Fruit fly (Drosophila melanogaster) Kc167 (cell line): ENCODE results near the gene CG5646.

Source experiments
- Myc ChIP-seq: fragments of >200 bp; optimal IDR thresholded peaks from 2 replicates; lab custom pipeline; 2017; ENCODE audit warnings: missing external identifiers
- Sin3A ChIP-seq: fragments of >200 bp; optimal IDR thresholded peaks from 2 replicates; lab custom pipeline; 2018; ENCODE audit warnings: missing external identifiers
- h ChIP-seq: fragments of >200 bp; optimal IDR thresholded peaks from 3 replicates; lab custom pipeline; 2018; ENCODE audit warnings: missing external identifiers
- insv ChIP-seq: fragments of >200 bp; optimal IDR thresholded peaks from 3 replicates; lab custom pipeline; 2018; ENCODE audit warnings: missing external identifiers
- psq ChIP-seq: fragments of >200 bp; optimal IDR thresholded peaks from 2 replicates; lab custom pipeline; 2017; ENCODE audit warnings: missing external identifiers
- ttk ChIP-seq: sonication (Bioruptor generic); optimal IDR thresholded peaks from 2 replicates; lab custom pipeline; 2017; ENCODE audit warnings: missing external identifiers

DNA sequence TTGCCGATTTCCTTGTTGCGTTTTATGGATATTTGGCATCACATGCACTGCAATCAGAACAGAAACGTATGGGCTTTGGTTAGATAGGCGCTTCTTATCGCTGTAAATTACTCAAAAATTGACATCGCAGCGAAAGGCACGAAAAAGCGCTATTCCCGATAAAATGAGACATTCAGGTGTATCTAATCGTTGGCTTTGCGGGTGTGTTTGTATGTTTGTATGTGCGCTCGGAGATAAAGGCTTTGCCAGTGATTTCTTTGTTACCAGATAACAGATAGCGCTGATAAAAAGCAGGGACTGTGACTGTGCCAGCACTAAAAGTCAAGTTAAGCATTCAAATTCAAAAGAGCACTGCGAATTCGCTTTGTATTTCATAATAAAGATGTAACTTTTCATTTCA is 7.4 kb upstream of the CG5646 start:
- TF ChIP-seq insv (no peak), h (lab: Kevin White, UChicago) (no peak), psq (lab: Kevin White, UChicago) (no peak), ttk (lab: Kevin White, UChicago) (no peak), Myc (lab: Kevin White, UChicago) (no peak), Sin3A (lab: Kevin White, UChicago) (no peak)
